Worm (Caenorhabditis elegans): ENCODE measurements around the gene srv-21.

- no peak for TF ChIP-seq ztf-11 (tag; optimal IDR thresholded peaks at IDR 0.05)
- TF ChIP-seq tra-1 (GFP tag; IDR thresholded peaks at IDR 0.05): no peak
- TF ChIP-seq spr-3 (GFP tag; optimal IDR thresholded peaks at IDR 0.05): no peak
- no peak for TF ChIP-seq fos-1 (tag; optimal IDR thresholded peaks at IDR 0.05)
Measured at ce11 chrIV:5924241-5924640, 47.1 kb upstream of the srv-21 start.
